Worm (Caenorhabditis elegans) whole organism, late embryonic: ENCODE data around the gene cysl-2.

Source experiments
- F13H6.1 ChIP-seq: sonication (generic microtip); optimal IDR thresholded peaks from 2 replicates; lab custom pipeline; 2016; ENCODE audit warnings: missing genetic modification characterization, missing compliant biosample characterization
- K09A11.1 ChIP-seq: sonication (generic microtip); optimal IDR thresholded peaks from 2 replicates; lab custom pipeline; 2017; ENCODE audit warnings: antibody characterized with exemption, mild to moderate bottlenecking, missing genetic modification characterization, missing compliant biosample characterization; ENCODE audit not compliant: insufficient read depth
- T23F11.4 ChIP-seq: fragments of 200-800 bp; sonication (Bioruptor generic); optimal IDR thresholded peaks from 2 replicates; lab custom pipeline; 2018; ENCODE audit warnings: mild to moderate bottlenecking, missing genetic modification characterization, missing compliant biosample characterization
- Y22D7AL.16 ChIP-seq: sonication (generic microtip); optimal IDR thresholded peaks from 2 replicates; lab custom pipeline; 2016; ENCODE audit warnings: missing genetic modification characterization, missing compliant biosample characterization
- ahr-1 ChIP-seq: sonication (generic microtip); optimal IDR thresholded peaks from 2 replicates; lab custom pipeline; 2016; ENCODE audit warnings: missing genetic modification characterization, missing compliant biosample characterization
- ama-1 ChIP-seq: fragments of 150-350 bp; optimal IDR thresholded peaks from 2 replicates; lab custom pipeline; 2014
- ceh-14 ChIP-seq: sonication (generic microtip); optimal IDR thresholded peaks from 2 replicates; lab custom pipeline; 2016; ENCODE audit warnings: missing genotype, missing genetic modification characterization, missing compliant biosample characterization
- ceh-2 ChIP-seq: sonication (generic microtip); optimal IDR thresholded peaks from 2 replicates; lab custom pipeline; 2016; ENCODE audit warnings: missing genotype, missing genetic modification characterization, missing compliant biosample characterization
- ceh-22 ChIP-seq: sonication (generic microtip); optimal IDR thresholded peaks from 2 replicates; lab custom pipeline; 2017; ENCODE audit warnings: missing biosample characterization, missing genetic modification characterization
- ceh-24 ChIP-seq: sonication (generic microtip); optimal IDR thresholded peaks from 2 replicates; lab custom pipeline; 2016; ENCODE audit warnings: mild to moderate bottlenecking, missing genetic modification characterization, missing compliant biosample characterization
- ceh-30 ChIP-seq: fragments of 150-350 bp; optimal IDR thresholded peaks from 2 replicates; lab custom pipeline; 2014; ENCODE audit warnings: missing biosample characterization, missing genetic modification characterization
- ceh-45 ChIP-seq: fragments of 200-800 bp; sonication (Bioruptor generic); IDR thresholded peaks from 2 replicates; pipeline ENCODE4 v1.3.6; 2022; ENCODE audit warnings: missing genetic modification reagents, missing genetic modification characterization, missing compliant biosample characterization
- ceh-6 ChIP-seq: fragments of 200-800 bp; sonication (Bioruptor generic); optimal IDR thresholded peaks from 2 replicates; lab custom pipeline; 2018; ENCODE audit warnings: mild to moderate bottlenecking, missing genetic modification characterization, missing compliant biosample characterization
- ceh-9 ChIP-seq: sonication (generic microtip); optimal IDR thresholded peaks from 2 replicates; lab custom pipeline; 2016; ENCODE audit warnings: mild to moderate bottlenecking, missing genetic modification characterization, inconsistent platforms, missing compliant biosample characterization
- dmd-4 ChIP-seq: sonication (generic microtip); optimal IDR thresholded peaks from 2 replicates; lab custom pipeline; 2016; ENCODE audit warnings: borderline replicate concordance, missing genetic modification characterization, missing compliant biosample characterization
- dve-1 ChIP-seq: sonication (generic microtip); optimal IDR thresholded peaks from 2 replicates; lab custom pipeline; 2017; ENCODE audit warnings: antibody characterized with exemption, mild to moderate bottlenecking, missing genetic modification characterization, missing compliant biosample characterization
- elt-4 ChIP-seq: sonication (generic microtip); optimal IDR thresholded peaks from 2 replicates; lab custom pipeline; 2016; ENCODE audit warnings: missing genetic modification characterization, missing compliant biosample characterization
- ets-4 ChIP-seq: sonication (generic microtip); optimal IDR thresholded peaks from 2 replicates; lab custom pipeline; 2016; ENCODE audit warnings: missing genetic modification characterization, missing compliant biosample characterization
- fax-1 ChIP-seq: sonication (generic microtip); optimal IDR thresholded peaks from 2 replicates; lab custom pipeline; 2016; ENCODE audit warnings: missing genotype, missing genetic modification characterization, missing compliant biosample characterization
- fkh-10 ChIP-seq: fragments of 150-350 bp; optimal IDR thresholded peaks from 2 replicates; lab custom pipeline; 2014; ENCODE audit warnings: missing biosample characterization, missing genetic modification reagents, missing genetic modification characterization
- fkh-6 ChIP-seq: sonication (generic microtip); optimal IDR thresholded peaks from 2 replicates; lab custom pipeline; 2016; ENCODE audit warnings: missing genetic modification characterization, missing compliant biosample characterization
- gmeb-2 ChIP-seq: sonication (generic microtip); optimal IDR thresholded peaks from 2 replicates; lab custom pipeline; 2016; ENCODE audit warnings: missing genetic modification characterization, inconsistent platforms, missing compliant biosample characterization
- hlh-15 ChIP-seq: sonication (generic microtip); optimal IDR thresholded peaks from 2 replicates; lab custom pipeline; 2016; ENCODE audit warnings: missing genetic modification characterization, missing compliant biosample characterization
- hlh-30 ChIP-seq: sonication (generic microtip); optimal IDR thresholded peaks from 2 replicates; lab custom pipeline; 2017; ENCODE audit warnings: antibody characterized with exemption, missing genetic modification characterization, missing compliant biosample characterization; ENCODE audit not compliant: insufficient read depth
- lin-11 ChIP-seq: fragments of 200-800 bp; sonication (Bioruptor generic); optimal IDR thresholded peaks from 2 replicates; lab custom pipeline; 2018; ENCODE audit warnings: mild to moderate bottlenecking, missing genetic modification characterization, missing compliant biosample characterization
- nhr-11 ChIP-seq: fragments of 150-350 bp; optimal IDR thresholded peaks from 2 replicates; lab custom pipeline; 2014; ENCODE audit warnings: missing biosample characterization, missing genetic modification characterization
- odd-2 ChIP-seq: sonication (generic microtip); optimal IDR thresholded peaks from 2 replicates; lab custom pipeline; 2017; ENCODE audit warnings: antibody characterized with exemption, mild to moderate bottlenecking, missing genetic modification characterization, missing compliant biosample characterization
- pax-1 ChIP-seq: fragments of 150-350 bp; optimal IDR thresholded peaks from 2 replicates; lab custom pipeline; 2014; ENCODE audit warnings: missing biosample characterization, missing genetic modification characterization
- pha-2 ChIP-seq: sonication (generic microtip); optimal IDR thresholded peaks from 2 replicates; lab custom pipeline; 2017; ENCODE audit warnings: mild to moderate bottlenecking, missing genetic modification characterization, missing compliant biosample characterization
- pha-4 ChIP-seq: fragments of 150-350 bp; optimal IDR thresholded peaks from 2 replicates; lab custom pipeline; 2018; ENCODE audit warnings: missing biosample characterization, missing genetic modification reagents, missing genetic modification characterization
- pros-1 ChIP-seq: fragments of 150-350 bp; optimal IDR thresholded peaks from 2 replicates; lab custom pipeline; 2014; ENCODE audit warnings: missing biosample characterization, missing genetic modification reagents, missing genetic modification characterization
- ref-2 ChIP-seq: sonication (generic microtip); optimal IDR thresholded peaks from 2 replicates; lab custom pipeline; 2016; ENCODE audit warnings: missing genetic modification characterization, missing compliant biosample characterization
- sdc-2 ChIP-seq: sonication (generic microtip); optimal IDR thresholded peaks from 2 replicates; lab custom pipeline; 2016; ENCODE audit warnings: missing genotype, missing genetic modification characterization, missing compliant biosample characterization
- sox-2 ChIP-seq: fragments of 200-800 bp; sonication (Bioruptor generic); IDR thresholded peaks from 2 replicates; pipeline ENCODE4 v1.3.6; 2022; ENCODE audit warnings: missing genetic modification reagents, missing genetic modification characterization, missing compliant biosample characterization
- syd-9 ChIP-seq: sonication (generic microtip); optimal IDR thresholded peaks from 2 replicates; lab custom pipeline; 2016; ENCODE audit warnings: mild to moderate bottlenecking, missing genetic modification characterization, moderate library complexity, missing compliant biosample characterization
- tbx-7 ChIP-seq: sonication (generic microtip); optimal IDR thresholded peaks from 2 replicates; lab custom pipeline; 2016; ENCODE audit warnings: missing genotype, missing genetic modification characterization, missing compliant biosample characterization
- unc-3 ChIP-seq, 2 experiments: fragments of 200-800 bp in 1 of 2; sonication (Bioruptor generic) in 1 of 2; sonication (generic microtip) in 1 of 2; conservative IDR thresholded peaks in 1 of 2; optimal IDR thresholded peaks in 1 of 2; 2 replicates each; pipeline versions ENCODE4 v1.3.6 to Lab custom; 2016 to 2022; ENCODE audit warnings: missing compliant biosample characterization in 2 of 2, missing genetic modification characterization in 2 of 2, missing genetic modification reagents in 1 of 2
- zip-5 ChIP-seq: sonication (generic microtip); optimal IDR thresholded peaks from 2 replicates; lab custom pipeline; 2016; ENCODE audit warnings: missing genetic modification characterization, missing compliant biosample characterization

cysl-2 gene

DNA sequence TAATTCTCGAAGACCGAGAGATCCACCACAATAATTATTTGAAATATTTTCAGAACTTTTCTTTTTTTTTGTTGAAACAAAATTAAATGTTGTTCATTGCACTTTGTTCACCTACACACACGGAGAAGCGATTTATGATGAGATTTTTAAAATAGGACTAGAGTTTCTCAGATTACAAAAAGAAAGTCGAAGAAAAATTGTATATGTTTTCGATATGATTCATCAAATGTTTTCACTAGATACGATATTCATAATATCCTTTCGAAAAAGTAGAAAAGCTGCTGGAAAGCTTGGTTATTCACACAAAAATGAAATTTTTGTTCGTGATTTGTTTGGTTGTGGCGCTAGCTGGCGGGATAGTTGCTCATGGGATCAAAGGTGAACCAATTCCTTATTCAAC, 30.8 kb upstream of the cysl-2 start, which contains the start of gene F57C2.4:
Gene F57C2.4, plus strand, starts transcription at position 301 of the 400 bp plus-strand sequence.
- TF ChIP-seq ceh-9 (tag; lab: Kevin White, UChicago) (no peak), ama-1 (lab: Kevin White, UChicago) (no peak), sox-2 (GFP tag; lab: Robert Waterston, UW) (no peak), ets-4 (tag; lab: Kevin White, UChicago) (no peak), ceh-24 (no peak), pha-2 (tag; lab: Kevin White, UChicago) (no peak), sdc-2 (tag; lab: Kevin White, UChicago) (no peak), fkh-6 (no peak), tbx-7 (tag; lab: Kevin White, UChicago) (no peak), pros-1 (tag; lab: Kevin White, UChicago) (no peak), F13H6.1 (no peak), lin-11 (no peak)

DNA sequence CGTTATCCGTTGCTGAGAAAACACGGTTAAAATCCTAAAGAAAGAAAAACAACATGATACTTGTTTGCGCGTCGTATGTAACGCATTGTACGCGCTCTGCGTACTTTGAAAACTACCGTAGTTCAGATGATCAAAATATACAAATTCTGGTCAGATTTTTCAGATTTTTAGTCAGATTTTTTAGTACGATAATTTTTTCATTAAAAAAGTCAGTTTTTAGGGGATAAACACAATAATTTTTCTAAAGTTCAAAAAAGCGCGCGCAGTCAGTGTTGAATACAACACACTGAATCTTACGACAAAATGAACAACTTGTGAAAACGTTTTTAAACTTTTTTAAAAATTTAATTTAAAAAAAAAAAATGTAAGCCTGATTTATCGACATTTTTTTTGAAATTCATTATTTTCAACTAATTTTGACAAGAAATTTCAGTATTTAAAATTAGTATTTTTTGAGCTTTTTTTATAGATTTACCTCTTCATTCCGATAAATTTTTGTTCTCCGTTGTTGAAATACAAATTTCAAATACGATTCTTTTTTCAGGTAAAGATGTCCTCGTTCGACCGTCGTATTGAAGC, 29.5 kb upstream of the cysl-2 start, which contains the start of gene pot-2:
Gene pot-2, plus strand, starts transcription at position 529 of the 579 bp plus-strand sequence.
- TF ChIP-seq odd-2 (tag; lab: Kevin White, UChicago) (no peak), gmeb-2 (tag; lab: Kevin White, UChicago) (no peak), Y22D7AL.16 (no peak), ceh-45 (GFP tag; lab: Robert Waterston, UW) (no peak), ceh-14 (no peak), hlh-15 (tag; lab: Kevin White, UChicago) (no peak), pha-4 (tag; lab: Kevin White, UChicago) (no peak), syd-9 (tag; lab: Kevin White, UChicago) (no peak), ceh-30 (tag; lab: Kevin White, UChicago) (no peak), elt-4 (tag; lab: Kevin White, UChicago) (no peak), nhr-11 (tag; lab: Kevin White, UChicago) (no peak), F13H6.1 (no peak), ahr-1 (tag; lab: Kevin White, UChicago) (no peak), fkh-10 (GFP tag; lab: Kevin White, UChicago) (no peak), ceh-22 (tag; lab: Kevin White, UChicago) (no peak)

DNA sequence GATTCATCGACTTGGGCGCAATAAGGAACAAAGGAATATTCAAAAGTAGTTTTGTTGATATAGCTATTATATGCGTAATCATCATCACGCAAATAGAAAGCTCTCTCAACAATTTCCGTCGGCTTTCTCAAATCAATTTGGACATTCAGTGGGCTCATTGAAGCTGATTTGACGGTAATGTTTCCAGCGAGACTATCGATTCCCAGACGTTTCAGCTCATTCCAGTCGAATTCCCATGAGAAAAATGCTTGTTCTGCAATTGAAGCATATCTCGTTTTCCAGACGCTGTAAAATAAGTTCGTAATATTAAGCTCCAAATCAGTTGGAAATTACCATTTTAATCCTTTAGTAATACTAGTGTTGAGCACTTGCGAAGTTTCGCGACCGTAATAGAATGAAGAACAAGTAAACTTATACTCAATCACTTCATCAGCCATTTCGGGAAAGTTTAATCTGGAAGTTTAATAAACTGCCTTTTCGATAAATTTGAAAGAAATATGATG, 28.9 kb upstream of the cysl-2 start, which contains the start of gene btb-20:
Gene btb-20, minus strand, starts transcription at position 453 of the 503 bp plus-strand sequence.
- no peak for TF ChIP-seq pax-1 (tag; lab: Kevin White, UChicago)
- TF ChIP-seq zip-5, result no peak
- TF ChIP-seq, all 69 proteins: peak for 0

DNA sequence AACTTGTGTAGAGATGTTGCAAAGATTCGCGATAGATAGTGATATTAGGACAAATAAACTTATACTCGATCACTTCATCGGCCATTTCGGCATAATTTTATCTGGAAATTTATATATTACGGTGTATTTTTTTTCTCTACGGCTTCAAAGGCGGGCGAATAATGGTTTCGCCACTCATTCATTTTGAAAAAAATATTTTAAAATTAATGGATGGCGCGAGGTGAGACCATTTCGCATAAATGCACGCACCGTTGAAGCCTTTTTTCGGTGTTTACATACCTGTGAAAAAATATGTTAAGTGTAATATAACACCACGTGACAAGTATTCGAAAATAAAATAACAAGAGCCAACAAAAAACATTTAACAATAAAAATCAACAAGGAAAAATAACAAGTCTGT, 27.8 kb upstream of the cysl-2 start, which contains the start of gene btb-19:
Gene btb-19, minus strand, starts transcription at position 101 of the 400 bp plus-strand sequence.
- TF ChIP-seq ceh-6 (GFP tag; lab: Kevin White, UChicago), result no peak
- TF ChIP-seq, all 69 proteins: peak for 0

DNA sequence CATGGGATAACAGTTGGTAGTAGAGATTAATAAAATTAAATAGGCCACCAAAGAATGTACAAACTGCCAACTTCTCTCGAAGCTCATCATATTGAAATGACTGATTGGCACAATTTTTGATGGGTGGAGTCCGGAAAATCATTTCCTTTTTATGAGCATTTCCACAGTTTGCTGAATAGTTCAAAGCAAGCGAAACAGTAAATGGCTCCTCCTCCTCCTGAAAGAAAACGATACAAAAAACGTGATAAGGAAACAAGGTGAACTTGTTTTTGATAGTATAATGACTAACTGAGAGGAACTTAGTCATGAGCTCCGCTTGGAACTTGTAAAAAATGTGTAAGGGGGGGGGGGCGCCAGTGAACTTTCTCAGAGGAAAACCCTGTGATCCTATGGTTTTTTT, 20.8 kb upstream of the cysl-2 start, which contains the start of gene K10H10.9:
Gene K10H10.9, minus strand, starts transcription at position 101 of the 400 bp plus-strand sequence.
- TF ChIP-seq ceh-22 (tag; lab: Kevin White, UChicago), result no peak
- no peak for TF ChIP-seq fkh-10 (GFP tag; lab: Kevin White, UChicago)
- no peak for TF ChIP-seq K09A11.1 (tag; lab: Kevin White, UChicago)
- TF ChIP-seq T23F11.4 (GFP tag; lab: Kevin White, UChicago), result no peak
- TF ChIP-seq ets-4 (tag; lab: Kevin White, UChicago), result no peak
- no peak for TF ChIP-seq unc-3 (GFP tag; conservative IDR thresholded peaks at IDR 0.05; lab: Robert Waterston, UW)
- no peak for TF ChIP-seq unc-3 (tag; optimal IDR thresholded peaks at IDR 0.05; lab: Kevin White, UChicago)
- TF ChIP-seq pax-1 (tag; lab: Kevin White, UChicago), result no peak
- TF ChIP-seq F13H6.1, result no peak
- no peak for TF ChIP-seq hlh-30 (tag; lab: Kevin White, UChicago)
- no peak for TF ChIP-seq ceh-14
- no peak for TF ChIP-seq fax-1 (tag; lab: Kevin White, UChicago)
- TF ChIP-seq tbx-7 (tag; lab: Kevin White, UChicago), result no peak
- no peak for TF ChIP-seq ref-2 (tag; lab: Kevin White, UChicago)
- TF ChIP-seq sdc-2 (tag; lab: Kevin White, UChicago), result no peak
- TF ChIP-seq ceh-2 (tag; lab: Kevin White, UChicago), result no peak
- no peak for TF ChIP-seq dve-1 (tag; lab: Kevin White, UChicago)
- no peak for TF ChIP-seq ceh-45 (GFP tag; lab: Robert Waterston, UW)
- no peak for TF ChIP-seq dmd-4
